Fruit fly (Drosophila melanogaster): ENCODE data around the gene wdb.
A peak's percentile ranks its signal among the peaks of the same experiment; 100 is the strongest.

wdb gene

dm6 chr3R:27604636-27605443 is 22.8 kb upstream of the wdb start:
- peak; percentile 57 for TF ChIP-seq CG32121 (GFP tag; IDR thresholded peaks at IDR 0.05)
- no peak for TF ChIP-seq CG13204 (GFP tag; optimal IDR thresholded peaks at IDR 0.05)
- peak; percentile 59 for TF ChIP-seq CG34367 (tag; optimal IDR thresholded peaks at IDR 0.05)
- TF ChIP-seq CG9948 (tag; optimal IDR thresholded peaks at IDR 0.05) = peak; percentile 60
- no peak for TF ChIP-seq rn (GFP tag; IDR thresholded peaks at IDR 0.05)
- peak; percentile 19; the same call in 1 of the 3 replicates for TF ChIP-seq fd96Ca (GFP tag; IDR thresholded peaks at IDR 0.05)
- TF ChIP-seq CG10348 (GFP tag; IDR thresholded peaks at IDR 0.05) = no peak
- peak; percentile 53 for TF ChIP-seq CG8159 (tag; optimal IDR thresholded peaks at IDR 0.05)
- TF ChIP-seq D1 (tag; optimal IDR thresholded peaks at IDR 0.05) = no peak
- TF ChIP-seq CG8301 (tag; optimal IDR thresholded peaks at IDR 0.05) = peak; percentile 72
- peak; percentile 58; the same call in 2 of the 3 replicates for TF ChIP-seq CG4496 (GFP tag; IDR thresholded peaks at IDR 0.05)
- no peak for TF ChIP-seq Pif1B (GFP tag; optimal IDR thresholded peaks at IDR 0.05)
- TF ChIP-seq Snoo (tag; optimal IDR thresholded peaks at IDR 0.05) = peak; percentile 40
- TF ChIP-seq Ets98B (GFP tag; IDR thresholded peaks at IDR 0.05) = no peak; the same call in 1 of the 2 replicates
- TF ChIP-seq CG12605 (GFP tag; IDR thresholded peaks at IDR 0.05) = no peak
- peak; percentile 50 for TF ChIP-seq CG15710 (tag; optimal IDR thresholded peaks at IDR 0.05)
- peak; percentile 39 for TF ChIP-seq CG17806 (tag; optimal IDR thresholded peaks at IDR 0.05)
- TF ChIP-seq EcR (GFP tag; optimal IDR thresholded peaks at IDR 0.05) = no peak
- TF ChIP-seq Pif1A (GFP tag; optimal IDR thresholded peaks at IDR 0.05) = peak; percentile 56
- TF ChIP-seq gl (tag; optimal IDR thresholded peaks at IDR 0.05) = no peak
- TF ChIP-seq CG14655 (GFP tag; optimal IDR thresholded peaks at IDR 0.05) = peak; percentile 83

dm6 chr3R:27603671-27604070 is 21.6 kb upstream of the wdb start:
- TF ChIP-seq CG9948 (tag; optimal IDR thresholded peaks at IDR 0.05) = no peak
- TF ChIP-seq Ets98B (GFP tag; IDR thresholded peaks at IDR 0.05) = peak; percentile 27; the same call in 1 of the 2 replicates
- no peak for TF ChIP-seq CG13204 (GFP tag; optimal IDR thresholded peaks at IDR 0.05)
- TF ChIP-seq gl (tag; optimal IDR thresholded peaks at IDR 0.05) = peak; percentile 48
- TF ChIP-seq EcR (GFP tag; optimal IDR thresholded peaks at IDR 0.05) = peak; percentile 51
- no peak for TF ChIP-seq rn (GFP tag; IDR thresholded peaks at IDR 0.05)
- no peak for TF ChIP-seq D1 (tag; optimal IDR thresholded peaks at IDR 0.05)
- peak; percentile 34; the same call in 1 of the 2 replicates for TF ChIP-seq CG32121 (GFP tag; IDR thresholded peaks at IDR 0.05)
- no peak for TF ChIP-seq CG17806 (tag; optimal IDR thresholded peaks at IDR 0.05)
- peak; percentile 26 for TF ChIP-seq CG14655 (GFP tag; optimal IDR thresholded peaks at IDR 0.05)
- TF ChIP-seq Snoo (tag; optimal IDR thresholded peaks at IDR 0.05) = no peak
- no peak for TF ChIP-seq CG8159 (tag; optimal IDR thresholded peaks at IDR 0.05)
- peak; percentile 48; the same call in 1 of the 3 replicates for TF ChIP-seq fd96Ca (GFP tag; IDR thresholded peaks at IDR 0.05)
- peak; percentile 46; the same call in 1 of the 3 replicates for TF ChIP-seq CG4496 (GFP tag; IDR thresholded peaks at IDR 0.05)
- TF ChIP-seq CG8301 (tag; optimal IDR thresholded peaks at IDR 0.05) = peak; percentile 12

dm6 chr3R:27597258-27597657 is 15.2 kb upstream of the wdb start:
- TF ChIP-seq rn (GFP tag; IDR thresholded peaks at IDR 0.05) (no peak), Snoo (tag; optimal IDR thresholded peaks at IDR 0.05) (peak; percentile 39)

- TF ChIP-seq Ets98B (GFP tag; IDR thresholded peaks at IDR 0.05) = no peak; the same call in 1 of the 2 replicates
- no peak for TF ChIP-seq EcR (GFP tag; optimal IDR thresholded peaks at IDR 0.05)
- TF ChIP-seq Pif1B (GFP tag; optimal IDR thresholded peaks at IDR 0.05) = no peak
- TF ChIP-seq gl (tag; optimal IDR thresholded peaks at IDR 0.05) = no peak
- TF ChIP-seq CG4496 (GFP tag; IDR thresholded peaks at IDR 0.05) = no peak
- TF ChIP-seq CG9948 (tag; optimal IDR thresholded peaks at IDR 0.05) = no peak
- TF ChIP-seq D1 (tag; optimal IDR thresholded peaks at IDR 0.05) = no peak
- no peak for TF ChIP-seq CG15710 (tag; optimal IDR thresholded peaks at IDR 0.05)
- TF ChIP-seq Snoo (tag; optimal IDR thresholded peaks at IDR 0.05) = no peak
- TF ChIP-seq CG10348 (GFP tag; IDR thresholded peaks at IDR 0.05) = no peak
- TF ChIP-seq CG32121 (GFP tag; IDR thresholded peaks at IDR 0.05) = no peak
- no peak for TF ChIP-seq Pif1A (GFP tag; optimal IDR thresholded peaks at IDR 0.05)
- TF ChIP-seq CG14655 (GFP tag; optimal IDR thresholded peaks at IDR 0.05) = no peak
- no peak for TF ChIP-seq CG12605 (GFP tag; IDR thresholded peaks at IDR 0.05)
- no peak for TF ChIP-seq CG8301 (tag; optimal IDR thresholded peaks at IDR 0.05)
These were observed 13.9 kb upstream of the wdb start, which contains the start of gene CG5639 for dm6 chr3R:27595979-27596378. Gene CG5639 (minus strand): TSS chr3R:27596130.

- TF ChIP-seq CG10348 (GFP tag; IDR thresholded peaks at IDR 0.05) (no peak), CG32121 (GFP tag; IDR thresholded peaks at IDR 0.05) (no peak), Snoo (tag; optimal IDR thresholded peaks at IDR 0.05) (no peak), Ets98B (GFP tag; IDR thresholded peaks at IDR 0.05) (no peak), CG34367 (tag; optimal IDR thresholded peaks at IDR 0.05) (no peak), CG9948 (tag; optimal IDR thresholded peaks at IDR 0.05) (no peak), Pif1A (GFP tag; optimal IDR thresholded peaks at IDR 0.05) (no peak), CG4496 (GFP tag; IDR thresholded peaks at IDR 0.05) (no peak)
These were observed 11.6 kb upstream of the wdb start for dm6 chr3R:27593580-27594187.

- TF ChIP-seq Snoo (tag; optimal IDR thresholded peaks at IDR 0.05) (peak; percentile 1), Pif1B (GFP tag; optimal IDR thresholded peaks at IDR 0.05) (no peak)
These were observed 11.1 kb upstream of the wdb start for dm6 chr3R:27593174-27593573.

Data from whole organism, pupa.